Fruit fly (Drosophila melanogaster) whole organism, pupa: Measurements from ENCODE around the gene RFeSP.

ENCODE experiments used
- CG10348 ChIP-seq: fragments of 200-800 bp; sonication (Bioruptor generic); IDR thresholded peaks from 2 replicates; pipeline ENCODE4 v1.3.6; 2022; ENCODE audit warnings: missing biosample characterization, missing genetic modification characterization
- CG12605 ChIP-seq: fragments of 200-800 bp; sonication (Bioruptor generic); IDR thresholded peaks from 2 replicates; pipeline ENCODE4 v1.3.6; 2022; ENCODE audit warnings: missing biosample characterization, missing genetic modification characterization
- CG13204 ChIP-seq: fragments of 200-800 bp; sonication (Bioruptor generic); optimal IDR thresholded peaks from 2 replicates; lab custom pipeline; 2018; ENCODE audit warnings: missing biosample characterization, mild to moderate bottlenecking, missing genetic modification characterization, moderate library complexity
- CG14655 ChIP-seq: fragments of 200-800 bp; sonication (Bioruptor generic); optimal IDR thresholded peaks from 3 replicates; lab custom pipeline; 2017; ENCODE audit warnings: mild to moderate bottlenecking, missing biosample characterization, missing genetic modification reagents, missing genetic modification characterization
- CG15710 ChIP-seq: fragments of 200-800 bp; sonication (Bioruptor generic); optimal IDR thresholded peaks from 2 replicates; lab custom pipeline; 2018; ENCODE audit warnings: missing biosample characterization, mild to moderate bottlenecking, missing genetic modification characterization, moderate library complexity
- CG17806 ChIP-seq: fragments of 200-800 bp; sonication (Bioruptor generic); optimal IDR thresholded peaks from 2 replicates; lab custom pipeline; 2018; ENCODE audit warnings: missing biosample characterization, mild to moderate bottlenecking, missing genetic modification characterization, moderate library complexity
- CG32121 ChIP-seq: fragments of 200-800 bp; sonication (Bioruptor generic); IDR thresholded peaks from 2 replicates; pipeline ENCODE4 v1.3.6; 2022; ENCODE audit warnings: missing biosample characterization, missing genetic modification characterization
- CG34367 ChIP-seq: fragments of 200-800 bp; sonication (Bioruptor generic); optimal IDR thresholded peaks from 2 replicates; lab custom pipeline; 2018; ENCODE audit warnings: missing biosample characterization, mild to moderate bottlenecking, missing genetic modification characterization
- CG4496 ChIP-seq: fragments of 200-800 bp; sonication (Bioruptor generic); IDR thresholded peaks from 3 replicates; pipeline ENCODE4 v1.3.6; 2022; ENCODE audit warnings: missing biosample characterization, missing genetic modification characterization
- CG8159 ChIP-seq: fragments of 200-800 bp; sonication (Bioruptor generic); optimal IDR thresholded peaks from 3 replicates; lab custom pipeline; 2018; ENCODE audit warnings: missing biosample characterization, mild to moderate bottlenecking, missing genetic modification characterization, moderate library complexity
- CG8301 ChIP-seq: fragments of 200-800 bp; sonication (Bioruptor generic); optimal IDR thresholded peaks from 2 replicates; lab custom pipeline; 2018; ENCODE audit warnings: missing biosample characterization, mild to moderate bottlenecking, missing genetic modification characterization
- CG9948 ChIP-seq: fragments of 200-800 bp; sonication (Bioruptor generic); optimal IDR thresholded peaks from 2 replicates; lab custom pipeline; 2018; ENCODE audit warnings: missing biosample characterization, mild to moderate bottlenecking, missing genetic modification characterization, moderate library complexity
- D1 ChIP-seq: fragments of 200-800 bp; sonication (Bioruptor generic); optimal IDR thresholded peaks from 2 replicates; lab custom pipeline; 2018; ENCODE audit warnings: missing biosample characterization, mild to moderate bottlenecking, missing genetic modification characterization, moderate library complexity
- EcR ChIP-seq: fragments of 200-800 bp; sonication (Bioruptor generic); optimal IDR thresholded peaks from 3 replicates; lab custom pipeline; 2019; ENCODE audit warnings: missing biosample characterization, missing genetic modification characterization, mild to moderate bottlenecking, moderate library complexity, missing genetic modification reagents
- Ets98B ChIP-seq: fragments of 200-800 bp; sonication (Bioruptor generic); IDR thresholded peaks from 2 replicates; pipeline ENCODE4 v1.3.6; 2022; ENCODE audit warnings: missing biosample characterization, missing genetic modification characterization
- Pif1A ChIP-seq: fragments of 200-800 bp; sonication (Bioruptor generic); optimal IDR thresholded peaks from 3 replicates; lab custom pipeline; 2016; ENCODE audit warnings: missing biosample characterization, missing genetic modification characterization
- Pif1B ChIP-seq: fragments of 200-800 bp; sonication (Bioruptor generic); optimal IDR thresholded peaks from 3 replicates; lab custom pipeline; 2016; ENCODE audit warnings: missing biosample characterization, missing genetic modification characterization
- Snoo ChIP-seq: fragments of 200-800 bp; sonication (Bioruptor generic); optimal IDR thresholded peaks from 3 replicates; lab custom pipeline; 2017; ENCODE audit warnings: missing biosample characterization, mild to moderate bottlenecking, missing genetic modification characterization, inconsistent platforms
- fd96Ca ChIP-seq: fragments of 200-800 bp; sonication (Bioruptor generic); IDR thresholded peaks from 3 replicates; pipeline ENCODE4 v1.3.6; 2022; ENCODE audit warnings: missing biosample characterization, missing genetic modification characterization
- gl ChIP-seq: fragments of 200-800 bp; sonication (Bioruptor generic); optimal IDR thresholded peaks from 2 replicates; lab custom pipeline; 2018; ENCODE audit warnings: missing biosample characterization, mild to moderate bottlenecking, missing genetic modification characterization
- rn ChIP-seq: fragments of 200-800 bp; sonication (Bioruptor generic); IDR thresholded peaks from 2 replicates; pipeline ENCODE4 v1.3.6; 2022; ENCODE audit warnings: missing biosample characterization, missing genetic modification characterization

The RFeSP gene

DNA sequence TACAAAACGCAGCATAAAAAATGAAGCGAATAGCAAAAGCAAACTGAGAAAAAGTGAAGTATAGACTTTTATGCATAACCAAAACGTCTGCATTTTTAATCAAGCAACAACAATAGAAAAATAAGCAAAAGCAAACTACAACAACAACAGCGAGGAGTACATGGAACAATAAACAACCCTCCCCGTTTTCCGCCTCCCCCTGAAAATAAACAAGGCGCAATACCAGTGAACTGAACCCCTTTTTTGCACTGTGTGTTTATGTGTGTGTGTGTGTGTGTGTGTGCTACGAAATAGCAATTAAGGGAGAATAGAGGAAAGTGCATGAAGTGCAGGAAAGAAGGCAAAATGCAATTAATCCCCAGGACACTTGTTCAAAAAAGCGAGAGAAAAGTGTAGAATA, 37.9 kb upstream of the RFeSP start:
- no peak for TF ChIP-seq Pif1A (GFP tag; lab: Kevin White, UChicago)
- no peak for TF ChIP-seq CG9948 (tag; lab: Kevin White, UChicago)
- TF ChIP-seq CG10348 (GFP tag; lab: Robert Waterston, UW): no peak
- TF ChIP-seq CG15710 (tag; lab: Kevin White, UChicago): no peak
- TF ChIP-seq Ets98B: no peak
- no peak for TF ChIP-seq gl
- no peak for TF ChIP-seq CG4496
- no peak for TF ChIP-seq CG34367 (tag; lab: Kevin White, UChicago)
- no peak for TF ChIP-seq EcR (GFP tag; lab: Kevin White, UChicago)
- no peak for TF ChIP-seq fd96Ca

DNA sequence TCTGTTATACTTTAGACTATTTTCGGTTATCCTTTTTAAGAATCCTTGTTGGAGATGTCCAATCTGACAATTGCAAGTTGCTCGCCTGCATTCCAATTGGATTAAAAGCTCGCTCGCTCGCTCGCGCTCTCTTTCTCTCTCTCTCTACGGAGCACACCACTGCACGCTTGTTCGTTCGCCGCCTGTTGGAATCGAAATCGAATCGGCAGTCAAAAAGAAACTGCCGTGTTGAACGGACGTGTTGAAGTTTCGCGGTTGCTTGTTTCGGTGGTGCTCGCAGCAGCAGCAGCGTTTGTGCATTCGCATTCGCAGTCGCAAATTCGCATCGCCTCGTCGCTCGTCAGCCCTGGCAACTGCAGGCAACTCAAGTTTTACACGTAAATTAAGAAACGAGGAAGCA, 37.1 kb upstream of the RFeSP start, which contains the start of gene chinmo:
Gene chinmo, plus strand, starts transcription at position 206 of the 400 bp plus-strand sequence.
- TF ChIP-seq CG9948 (tag; lab: Kevin White, UChicago): no peak
- TF ChIP-seq CG14655 (GFP tag; lab: Kevin White, UChicago): no peak
- peak; percentile 19 for TF ChIP-seq Pif1A (GFP tag; lab: Kevin White, UChicago)
- no peak for TF ChIP-seq CG4496
- no peak for TF ChIP-seq rn (GFP tag; lab: Robert Waterston, UW)
- no peak for TF ChIP-seq CG8159 (tag; lab: Kevin White, UChicago)
- TF ChIP-seq EcR (GFP tag; lab: Kevin White, UChicago): no peak
- TF ChIP-seq CG15710 (tag; lab: Kevin White, UChicago): no peak
- TF ChIP-seq CG32121 (GFP tag; lab: Robert Waterston, UW): peak; percentile 53
- peak; percentile 7 for TF ChIP-seq Pif1B (GFP tag; lab: Kevin White, UChicago)
- TF ChIP-seq CG13204: no peak
- TF ChIP-seq CG10348 (GFP tag; lab: Robert Waterston, UW): no peak
- TF ChIP-seq Ets98B: peak; percentile 43; the same call in 1 of the 2 replicates
- peak; percentile 5 for TF ChIP-seq Snoo (tag; lab: Kevin White, UChicago)
- TF ChIP-seq CG17806 (tag; lab: Kevin White, UChicago): no peak
- no peak for TF ChIP-seq D1 (tag; lab: Kevin White, UChicago)
- no peak for TF ChIP-seq CG8301 (tag; lab: Kevin White, UChicago)
- no peak for TF ChIP-seq fd96Ca
- peak; percentile 46 for TF ChIP-seq CG12605
- TF ChIP-seq gl: no peak
- TF ChIP-seq CG34367 (tag; lab: Kevin White, UChicago): no peak
- TF ChIP-seq, all 21 proteins: peak for 6

- TF ChIP-seq CG12605 (no peak), CG14655 (GFP tag; lab: Kevin White, UChicago) (peak; percentile 36), CG10348 (GFP tag; lab: Robert Waterston, UW) (no peak), CG13204 (peak; percentile 0), CG9948 (tag; lab: Kevin White, UChicago) (no peak), EcR (GFP tag; lab: Kevin White, UChicago) (no peak), CG4496 (peak; percentile 6; the same call in 2 of the 3 replicates), rn (GFP tag; lab: Robert Waterston, UW) (no peak), CG32121 (GFP tag; lab: Robert Waterston, UW) (peak; percentile 9; the same call in 1 of the 2 replicates), Pif1B (GFP tag; lab: Kevin White, UChicago) (no peak), gl (no peak), CG15710 (tag; lab: Kevin White, UChicago) (peak; percentile 12), CG8301 (tag; lab: Kevin White, UChicago) (no peak), CG34367 (tag; lab: Kevin White, UChicago) (peak; percentile 20), D1 (tag; lab: Kevin White, UChicago) (no peak), Pif1A (GFP tag; lab: Kevin White, UChicago) (peak; percentile 3), Snoo (tag; lab: Kevin White, UChicago) (peak; percentile 13), CG8159 (tag; lab: Kevin White, UChicago) (peak; percentile 25), fd96Ca (no peak; the same call in 2 of the 3 replicates), Ets98B (peak; percentile 12), CG17806 (tag; lab: Kevin White, UChicago) (peak; percentile 36)
These were observed 36.0 kb upstream of the RFeSP start for dm6 chr2L:1649828-1650429.

DNA sequence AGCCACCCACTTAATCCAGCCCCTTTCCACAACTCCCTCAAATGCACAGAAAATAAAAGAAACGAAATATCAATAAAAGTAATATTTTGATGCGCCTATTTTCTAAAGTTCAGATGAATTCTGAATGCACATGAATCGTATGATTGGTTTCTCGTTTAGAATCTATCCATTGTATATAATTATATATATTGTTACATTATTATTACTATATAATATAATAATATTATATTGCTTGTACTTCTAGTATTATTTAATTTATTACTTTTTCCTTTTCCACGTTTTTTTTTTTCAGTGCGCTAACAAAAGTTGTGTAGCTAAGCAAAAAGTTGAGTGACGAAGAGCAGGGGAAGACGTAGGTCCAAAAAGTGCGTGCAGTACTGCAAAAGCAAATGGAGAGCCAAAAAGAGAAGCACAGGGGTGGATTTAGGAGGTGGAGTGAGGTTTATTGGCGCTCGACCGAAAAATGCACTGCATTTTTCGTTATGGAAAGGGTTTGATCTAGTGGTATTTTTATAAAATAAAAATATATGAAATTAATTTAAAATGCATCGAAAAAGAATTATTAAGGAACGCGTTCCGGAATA, 35.4 kb upstream of the RFeSP start:
- TF ChIP-seq D1 (tag; lab: Kevin White, UChicago): no peak
- TF ChIP-seq CG8301 (tag; lab: Kevin White, UChicago): peak; percentile 39
- peak; percentile 39 for TF ChIP-seq CG9948 (tag; lab: Kevin White, UChicago)
- TF ChIP-seq CG14655 (GFP tag; lab: Kevin White, UChicago): peak; percentile 64
- peak; percentile 35 for TF ChIP-seq CG15710 (tag; lab: Kevin White, UChicago)
- peak; percentile 33 for TF ChIP-seq Pif1B (GFP tag; lab: Kevin White, UChicago)
- no peak for TF ChIP-seq Pif1A (GFP tag; lab: Kevin White, UChicago)
- no peak for TF ChIP-seq CG34367 (tag; lab: Kevin White, UChicago)
- TF ChIP-seq EcR (GFP tag; lab: Kevin White, UChicago): no peak
- TF ChIP-seq fd96Ca: peak; percentile 90
- peak; percentile 32; the same call in 1 of the 2 replicates for TF ChIP-seq rn (GFP tag; lab: Robert Waterston, UW)
- no peak for TF ChIP-seq CG13204
- peak; percentile 66 for TF ChIP-seq CG8159 (tag; lab: Kevin White, UChicago)
- TF ChIP-seq Ets98B: peak; percentile 57; the same call in 1 of the 2 replicates
- no peak for TF ChIP-seq CG12605
- TF ChIP-seq CG32121 (GFP tag; lab: Robert Waterston, UW): peak; percentile 74
- TF ChIP-seq Snoo (tag; lab: Kevin White, UChicago): peak; percentile 48
- TF ChIP-seq CG17806 (tag; lab: Kevin White, UChicago): peak; percentile 38
- peak; percentile 60 for TF ChIP-seq CG10348 (GFP tag; lab: Robert Waterston, UW)
- no peak for TF ChIP-seq gl
- peak; percentile 85 for TF ChIP-seq CG4496
- TF ChIP-seq, all 21 proteins: peak for 14
